Worm (Caenorhabditis elegans) whole organism, L1 larva: ENCODE results near the gene lin-26.
A peak's percentile ranks its signal among the peaks of the same experiment; 100 is the strongest.

ENCODE experiments used
- C34B4.2 ChIP-seq: sonication (generic microtip); optimal IDR thresholded peaks from 2 replicates; lab custom pipeline; 2017; ENCODE audit warnings: mild to moderate bottlenecking, missing genetic modification characterization, missing compliant biosample characterization
- aly-2 ChIP-seq: fragments of 150-350 bp; optimal IDR thresholded peaks from 2 replicates; lab custom pipeline; 2014; ENCODE audit warnings: missing biosample characterization, missing genetic modification characterization
- blmp-1 ChIP-seq: fragments of 150-350 bp; optimal IDR thresholded peaks from 2 replicates; lab custom pipeline; 2014; ENCODE audit warnings: missing biosample characterization, missing genetic modification characterization
- ceh-63 ChIP-seq: fragments of 200-800 bp; sonication (Bioruptor generic); optimal IDR thresholded peaks from 2 replicates; lab custom pipeline; 2018; ENCODE audit warnings: mild to moderate bottlenecking, missing genetic modification characterization, missing compliant biosample characterization
- ceh-8 ChIP-seq: fragments of 200-800 bp; sonication (Bioruptor generic); optimal IDR thresholded peaks from 2 replicates; lab custom pipeline; 2018; ENCODE audit warnings: mild to moderate bottlenecking, missing genetic modification characterization, moderate library complexity, missing compliant biosample characterization
- ceh-82 ChIP-seq, 3 experiments: fragments of 150-350 bp in 1 of 3; sonication (generic microtip) in 2 of 3; optimal IDR thresholded peaks; 2 replicates each; lab custom pipeline; 2014 to 2017; ENCODE audit warnings: missing biosample characterization in 3 of 3, missing genetic modification characterization in 3 of 3
- ceh-88 ChIP-seq: fragments of 200-800 bp; sonication (Bioruptor generic); IDR thresholded peaks from 2 replicates; pipeline ENCODE4 v1.3.6; 2022; ENCODE audit warnings: missing genetic modification characterization, missing compliant biosample characterization
- dsc-1 ChIP-seq: sonication (generic microtip); optimal IDR thresholded peaks from 2 replicates; lab custom pipeline; 2016; ENCODE audit warnings: mild to moderate bottlenecking, missing genetic modification characterization, missing compliant biosample characterization
- elt-2 ChIP-seq: sonication (generic microtip); optimal IDR thresholded peaks from 2 replicates; lab custom pipeline; 2016; ENCODE audit warnings: missing genetic modification characterization, mild to moderate bottlenecking, inconsistent platforms, missing compliant biosample characterization, missing genetic modification reagents
- elt-3 ChIP-seq, 6 experiments: fragments of 150-350 bp in 1 of 6; sonication (generic microtip); optimal IDR thresholded peaks; 2 replicates each; lab custom pipeline; 2017 to 2018; ENCODE audit warnings: missing biosample characterization in 6 of 6, missing genetic modification characterization in 6 of 6, inconsistent platforms in 1 of 6
- ets-5 ChIP-seq: fragments of 200-800 bp; sonication (Bioruptor generic); IDR thresholded peaks from 2 replicates; pipeline ENCODE4 v1.3.6; 2022; ENCODE audit warnings: missing genetic modification characterization, missing compliant biosample characterization
- fkh-8 ChIP-seq: sonication (generic microtip); optimal IDR thresholded peaks from 2 replicates; lab custom pipeline; 2016; ENCODE audit warnings: mild to moderate bottlenecking, missing genetic modification characterization, missing compliant biosample characterization
- grh-1 ChIP-seq: fragments of 200-800 bp; sonication (Bioruptor generic); IDR thresholded peaks from 2 replicates; pipeline ENCODE4 v1.3.6; 2022; ENCODE audit warnings: missing genetic modification reagents, missing genetic modification characterization, missing compliant biosample characterization
- hlh-17 ChIP-seq: fragments of 200-800 bp; sonication (Bioruptor generic); optimal IDR thresholded peaks from 2 replicates; lab custom pipeline; 2018; ENCODE audit warnings: missing genetic modification characterization, mild to moderate bottlenecking, missing compliant biosample characterization, moderate library complexity, borderline replicate concordance
- irx-1 ChIP-seq: sonication (generic microtip); optimal IDR thresholded peaks from 2 replicates; lab custom pipeline; 2016; ENCODE audit warnings: missing genetic modification characterization, missing compliant biosample characterization
- isw-1 ChIP-seq: fragments of 200-800 bp; sonication (Bioruptor generic); IDR thresholded peaks from 2 replicates; pipeline ENCODE4 v1.3.6; 2022; ENCODE audit warnings: missing genetic modification characterization, missing compliant biosample characterization
- lin-14 ChIP-seq: fragments of 200-800 bp; sonication (Bioruptor generic); optimal IDR thresholded peaks from 2 replicates; lab custom pipeline; 2018; ENCODE audit warnings: mild to moderate bottlenecking, missing genetic modification characterization, moderate library complexity, missing compliant biosample characterization
- lin-35 ChIP-seq, 2 experiments: fragments of 150-350 bp; optimal IDR thresholded peaks; 2 replicates each; lab custom pipeline; 2014; ENCODE audit warnings: missing biosample characterization in 2 of 2, missing genetic modification characterization in 2 of 2, missing genetic modification reagents in 2 of 2
- lsy-2 ChIP-seq, 2 experiments: fragments of 150-350 bp; optimal IDR thresholded peaks; 2 replicates each; lab custom pipeline; 2014; ENCODE audit warnings: missing biosample characterization in 2 of 2, missing genetic modification characterization in 2 of 2
- mdl-1 ChIP-seq, 2 experiments: fragments of 150-350 bp; optimal IDR thresholded peaks; 2 replicates each; lab custom pipeline; 2014 to 2017; ENCODE audit warnings: missing biosample characterization in 2 of 2, missing genetic modification characterization in 2 of 2, inconsistent platforms in 1 of 2
- mef-2 ChIP-seq: fragments of 150-350 bp; optimal IDR thresholded peaks from 2 replicates; lab custom pipeline; 2014; ENCODE audit warnings: missing biosample characterization, missing genetic modification characterization
- mep-1 ChIP-seq: fragments of 150-350 bp; optimal IDR thresholded peaks from 2 replicates; lab custom pipeline; 2014; ENCODE audit warnings: missing biosample characterization, missing genetic modification characterization
- nhr-11 ChIP-seq: fragments of 150-350 bp; optimal IDR thresholded peaks from 2 replicates; lab custom pipeline; 2014; ENCODE audit warnings: missing biosample characterization, missing genetic modification characterization
- nhr-12 ChIP-seq: sonication (generic microtip); optimal IDR thresholded peaks from 2 replicates; lab custom pipeline; 2017; ENCODE audit warnings: missing biosample characterization, missing genetic modification characterization
- nhr-20 ChIP-seq: sonication (generic microtip); optimal IDR thresholded peaks from 2 replicates; lab custom pipeline; 2016; ENCODE audit warnings: mild to moderate bottlenecking, missing genetic modification characterization, missing compliant biosample characterization
- nhr-47 ChIP-seq: sonication (generic microtip); optimal IDR thresholded peaks from 2 replicates; lab custom pipeline; 2016; ENCODE audit warnings: mild to moderate bottlenecking, missing genetic modification characterization, moderate library complexity, missing compliant biosample characterization
- nhr-71 ChIP-seq: sonication (generic microtip); optimal IDR thresholded peaks from 2 replicates; lab custom pipeline; 2016; ENCODE audit warnings: mild to moderate bottlenecking, missing genetic modification characterization, moderate library complexity, missing compliant biosample characterization
- nhr-85 ChIP-seq: sonication (generic microtip); peaks from one replicate; lab custom pipeline; 2016; ENCODE audit warnings: missing genetic modification characterization, inconsistent platforms, missing compliant biosample characterization
- pag-3 ChIP-seq: sonication (generic microtip); optimal IDR thresholded peaks from 2 replicates; lab custom pipeline; 2017; ENCODE audit warnings: missing genetic modification characterization, mild to moderate bottlenecking, missing compliant biosample characterization, antibody characterized with exemption, borderline replicate concordance; ENCODE audit not compliant: insufficient read depth
- rnt-1 ChIP-seq: sonication (generic microtip); optimal IDR thresholded peaks from 2 replicates; lab custom pipeline; 2016; ENCODE audit warnings: mild to moderate bottlenecking, missing genetic modification characterization, moderate library complexity, missing compliant biosample characterization
- snu-23 ChIP-seq: sonication (generic microtip); optimal IDR thresholded peaks from 2 replicates; lab custom pipeline; 2016; ENCODE audit warnings: missing genetic modification characterization, missing compliant biosample characterization
- sup-37 ChIP-seq: fragments of 200-800 bp; sonication (Bioruptor generic); optimal IDR thresholded peaks from 2 replicates; lab custom pipeline; 2018; ENCODE audit warnings: mild to moderate bottlenecking, missing genetic modification characterization, missing compliant biosample characterization
- swsn-7 ChIP-seq: sonication (generic microtip); optimal IDR thresholded peaks from 2 replicates; lab custom pipeline; 2016; ENCODE audit warnings: missing genetic modification characterization, missing compliant biosample characterization
- tbx-2 ChIP-seq: sonication (generic microtip); optimal IDR thresholded peaks from 2 replicates; lab custom pipeline; 2016; ENCODE audit warnings: missing genetic modification characterization, missing compliant biosample characterization
- tlp-1 ChIP-seq: fragments of 150-350 bp; optimal IDR thresholded peaks from 2 replicates; lab custom pipeline; 2014; ENCODE audit warnings: missing biosample characterization, missing genetic modification characterization
- unc-30 ChIP-seq: sonication (generic microtip); optimal IDR thresholded peaks from 2 replicates; lab custom pipeline; 2017; ENCODE audit warnings: missing biosample characterization, missing genetic modification characterization
- unc-62 ChIP-seq: fragments of 150-350 bp; optimal IDR thresholded peaks from 2 replicates; lab custom pipeline; 2014; ENCODE audit warnings: missing biosample characterization, missing genetic modification reagents, missing genetic modification characterization
- xbp-1 ChIP-seq: sonication (generic microtip); optimal IDR thresholded peaks from 2 replicates; lab custom pipeline; 2016; ENCODE audit warnings: missing genetic modification characterization, missing compliant biosample characterization
- zag-1 ChIP-seq: fragments of 150-350 bp; optimal IDR thresholded peaks from 2 replicates; lab custom pipeline; 2014; ENCODE audit warnings: missing biosample characterization, missing genetic modification characterization
- ztf-11 ChIP-seq, 2 experiments: sonication (generic microtip); optimal IDR thresholded peaks; 2 replicates each; lab custom pipeline; 2016 to 2017; ENCODE audit warnings: missing genetic modification characterization in 2 of 2, missing biosample characterization in 1 of 2, missing compliant biosample characterization in 1 of 2

Gene lin-26

ce11 chrII:7670039-7670438 lies 12.0 kb upstream of the lin-26 start:
- TF ChIP-seq nhr-11 (tag; lab: Kevin White, UChicago): no peak
- no peak for TF ChIP-seq lsy-2 (tag; optimal IDR thresholded peaks at IDR 0.05; lab: Kevin White, UChicago)
- TF ChIP-seq zag-1: no peak
- no peak for TF ChIP-seq ztf-11 (tag; optimal IDR thresholded peaks at IDR 0.05; lab: Kevin White, UChicago)
- TF ChIP-seq tbx-2: no peak
- TF ChIP-seq blmp-1 (tag; lab: Kevin White, UChicago): no peak
- no peak for TF ChIP-seq ceh-82 (tag; optimal IDR thresholded peaks at IDR 0.05; lab: Kevin White, UChicago)
- TF ChIP-seq unc-62 (GFP tag; lab: Kevin White, UChicago): no peak
- no peak for TF ChIP-seq sup-37 (GFP tag; lab: Kevin White, UChicago)

- TF ChIP-seq lin-14 (GFP tag; lab: Kevin White, UChicago) (no peak), lsy-2 (tag; optimal IDR thresholded peaks at IDR 0.05; lab: Kevin White, UChicago) (no peak), lin-35 (GFP tag; optimal IDR thresholded peaks at IDR 0.05; lab: Kevin White, UChicago) (no peak), ceh-8 (GFP tag; lab: Kevin White, UChicago) (no peak), elt-3 (tag; optimal IDR thresholded peaks at IDR 0.05; lab: Kevin White, UChicago) (no peak)
Measured at ce11 chrII:7671705-7672104, 10.3 kb upstream of the lin-26 start, which contains the start of gene lir-1. TSS of gene lir-1 (plus strand) at chrII:7672005.

- no peak for TF ChIP-seq hlh-17 (GFP tag; lab: Kevin White, UChicago)
- peak; percentile 44 for TF ChIP-seq blmp-1 (tag; lab: Kevin White, UChicago)
- TF ChIP-seq, all 84 proteins: peak for 1
Measured at ce11 chrII:7675752-7676151, 6.2 kb upstream of the lin-26 start.

DNA sequence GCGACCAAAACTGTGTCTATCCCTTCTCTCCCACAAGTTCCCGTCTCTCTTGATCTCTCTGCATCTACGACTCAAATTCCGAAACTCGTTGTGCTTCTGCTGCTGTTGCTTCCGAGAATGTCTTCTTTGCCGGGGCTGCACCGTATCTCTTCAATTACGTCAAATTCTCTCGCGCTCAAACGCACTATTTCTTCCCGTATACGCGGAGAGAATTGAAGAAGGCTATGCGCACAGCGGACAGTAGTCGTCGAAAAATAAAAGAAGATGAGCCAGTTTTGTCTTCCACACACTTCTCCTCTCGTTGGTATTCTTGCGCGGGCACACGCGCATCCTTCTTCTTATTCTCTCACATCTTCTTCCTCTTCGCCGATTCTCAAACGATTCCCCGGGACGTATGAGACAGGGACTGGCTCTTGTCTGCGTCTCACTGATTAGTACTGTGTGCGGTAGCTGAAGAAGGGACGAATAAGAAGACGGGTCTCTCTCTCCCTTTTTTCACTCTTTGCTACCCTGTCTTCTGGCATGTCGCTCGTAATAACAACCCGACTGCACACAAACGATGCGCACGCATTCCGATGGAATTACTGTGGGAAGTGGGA lies 5.6 kb upstream of the lin-26 start:
- no peak for TF ChIP-seq irx-1
- peak; percentile 16 for TF ChIP-seq xbp-1 (tag; lab: Kevin White, UChicago)
- peak in 4 of 6 experiments; percentile 5 to 25 (median 9) for TF ChIP-seq elt-3 (tag; optimal IDR thresholded peaks at IDR 0.05; lab: Kevin White, UChicago)
- peak in 1 of 2 experiments; percentile 4 for TF ChIP-seq lin-35 (GFP tag; optimal IDR thresholded peaks at IDR 0.05; lab: Kevin White, UChicago)
- peak; percentile 60 for TF ChIP-seq blmp-1 (tag; lab: Kevin White, UChicago)
- TF ChIP-seq dsc-1 (tag; lab: Kevin White, UChicago): no peak
- TF ChIP-seq nhr-47 (tag; lab: Kevin White, UChicago): no peak
- TF ChIP-seq swsn-7 (tag; lab: Kevin White, UChicago): peak; percentile 20
- TF ChIP-seq ceh-88: no peak
- no peak for TF ChIP-seq tlp-1 (tag; lab: Kevin White, UChicago)
- peak; percentile 2 for TF ChIP-seq rnt-1 (tag; lab: Kevin White, UChicago)
- peak; percentile 73 for TF ChIP-seq mep-1 (tag; lab: Kevin White, UChicago)
- no peak for TF ChIP-seq nhr-12 (tag; lab: Kevin White, UChicago)
- no peak for TF ChIP-seq elt-2 (tag; lab: Kevin White, UChicago)
- TF ChIP-seq nhr-20 (tag; lab: Kevin White, UChicago): peak; percentile 31
- no peak for TF ChIP-seq ceh-63
- TF ChIP-seq aly-2 (tag; lab: Kevin White, UChicago): no peak
- TF ChIP-seq mef-2 (tag; lab: Kevin White, UChicago): no peak
- peak; percentile 68 for TF ChIP-seq lin-14 (GFP tag; lab: Kevin White, UChicago)
- no peak for TF ChIP-seq mdl-1 (tag; optimal IDR thresholded peaks at IDR 0.05; lab: Kevin White, UChicago)
- TF ChIP-seq unc-30 (tag; lab: Kevin White, UChicago): no peak
- no peak for TF ChIP-seq ets-5 (GFP tag; lab: Robert Waterston, UW)
- TF ChIP-seq snu-23 (GFP tag; lab: Kevin White, UChicago): peak; percentile 50
- no peak for TF ChIP-seq C34B4.2 (tag; lab: Kevin White, UChicago)
- TF ChIP-seq fkh-8: no peak
- no peak for TF ChIP-seq pag-3 (tag; lab: Kevin White, UChicago)
- TF ChIP-seq unc-62 (GFP tag; lab: Kevin White, UChicago): no peak
- TF ChIP-seq nhr-85: peak; percentile 31
- peak in 1 of 3 experiments; percentile 2 for TF ChIP-seq ceh-82 (tag; optimal IDR thresholded peaks at IDR 0.05; lab: Kevin White, UChicago)
- TF ChIP-seq nhr-71 (tag; lab: Kevin White, UChicago): peak; percentile 3
- no peak for TF ChIP-seq isw-1 (GFP tag; lab: Robert Waterston, UW)
- TF ChIP-seq grh-1 (GFP tag; lab: Robert Waterston, UW): peak; percentile 18; the same call in 1 of the 2 replicates
- TF ChIP-seq lsy-2 (tag; optimal IDR thresholded peaks at IDR 0.05; lab: Kevin White, UChicago): peak in 1 of 2 experiments; percentile 34
